Fruit fly (Drosophila melanogaster) whole organism, embryonic: ENCODE results near the gene CG9782.

Source experiments
- Abd-B ChIP-seq: fragments of 200-800 bp; sonication (Bioruptor generic); optimal IDR thresholded peaks from 2 replicates; lab custom pipeline; 2018; ENCODE audit warnings: missing biosample characterization, mild to moderate bottlenecking, missing genetic modification characterization, moderate library complexity
- Adf1 ChIP-seq: fragments of 200-800 bp; sonication (Bioruptor generic); IDR thresholded peaks from 2 replicates; pipeline ENCODE4 v1.3.6; 2022; ENCODE audit warnings: missing biosample characterization, missing genetic modification characterization
- Awh ChIP-seq: fragments of 200-800 bp; sonication (Bioruptor generic); IDR thresholded peaks from 2 replicates; pipeline ENCODE4, ENCODE4 v1.3.6; 2022; ENCODE audit warnings: missing biosample characterization, missing genetic modification characterization
- Bteb2 ChIP-seq: fragments of 200-800 bp; sonication (Bioruptor generic); optimal IDR thresholded peaks from 2 replicates; lab custom pipeline; 2016; ENCODE audit warnings: missing biosample characterization, missing genetic modification characterization
- CG10209 ChIP-seq: fragments of 200-800 bp; sonication (Bioruptor generic); optimal IDR thresholded peaks from 3 replicates; lab custom pipeline; 2017; ENCODE audit warnings: missing biosample characterization, mild to moderate bottlenecking, missing genetic modification characterization, missing genetic modification reagents
- CG11560 ChIP-seq: fragments of 200-800 bp; sonication (Bioruptor generic); IDR thresholded peaks from 3 replicates; pipeline ENCODE4 v1.3.6; 2022; ENCODE audit warnings: missing biosample characterization, missing genetic modification characterization
- CG12299 ChIP-seq: fragments of 200-800 bp; sonication (Bioruptor generic); optimal IDR thresholded peaks from 2 replicates; lab custom pipeline; 2018; ENCODE audit warnings: missing biosample characterization, mild to moderate bottlenecking, missing genetic modification characterization
- CG12769 ChIP-seq: fragments of 200-800 bp; sonication (Bioruptor generic); optimal IDR thresholded peaks from 2 replicates; lab custom pipeline; 2019; ENCODE audit warnings: missing biosample characterization, mild to moderate bottlenecking, missing genetic modification characterization, moderate library complexity
- CG13775 ChIP-seq: fragments of 200-800 bp; sonication (Bioruptor generic); optimal IDR thresholded peaks from 3 replicates; lab custom pipeline; 2017; ENCODE audit warnings: missing biosample characterization, mild to moderate bottlenecking, missing genetic modification characterization
- CG14441 ChIP-seq: fragments of 200-800 bp; sonication (Bioruptor generic); IDR thresholded peaks from 2 replicates; pipeline ENCODE4 v1.3.6; 2022; ENCODE audit warnings: missing biosample characterization, missing genetic modification characterization
- CG16815 ChIP-seq: fragments of 200-800 bp; sonication (Bioruptor generic); optimal IDR thresholded peaks from 3 replicates; lab custom pipeline; 2017; ENCODE audit warnings: missing biosample characterization, mild to moderate bottlenecking, missing genetic modification characterization
- CG18764 ChIP-seq: fragments of 200-800 bp; sonication (Bioruptor generic); optimal IDR thresholded peaks from 3 replicates; lab custom pipeline; 2016; ENCODE audit warnings: missing biosample characterization, missing genetic modification characterization
- CG2712 ChIP-seq: fragments of 200-800 bp; optimal IDR thresholded peaks from 3 replicates; lab custom pipeline; 2019; ENCODE audit warnings: missing biosample characterization, mild to moderate bottlenecking, missing genetic modification characterization, moderate library complexity
- CG32772 ChIP-seq: fragments of 200-800 bp; sonication (Bioruptor generic); IDR thresholded peaks from 2 replicates; pipeline ENCODE4 v1.3.6; 2022; ENCODE audit warnings: missing biosample characterization, missing genetic modification characterization
- CG7357 ChIP-seq: fragments of 200-800 bp; sonication (Bioruptor generic); IDR thresholded peaks from 3 replicates; pipeline ENCODE4 v1.3.6; 2022; ENCODE audit warnings: missing biosample characterization, missing genetic modification characterization
- CG7745 ChIP-seq: fragments of 200-800 bp; sonication (Bioruptor generic); optimal IDR thresholded peaks from 2 replicates; lab custom pipeline; 2018; ENCODE audit warnings: missing biosample characterization, mild to moderate bottlenecking, missing genetic modification characterization, moderate library complexity
- CHES-1-like ChIP-seq: fragments of 200-800 bp; sonication (Bioruptor generic); optimal IDR thresholded peaks from 2 replicates; lab custom pipeline; 2016; ENCODE audit warnings: missing biosample characterization, missing genetic modification characterization
- CrebB ChIP-seq: fragments of 200-800 bp; sonication (Bioruptor generic); optimal IDR thresholded peaks from 3 replicates; lab custom pipeline; 2018; ENCODE audit warnings: missing biosample characterization, mild to moderate bottlenecking, missing genetic modification characterization
- Dad ChIP-seq: fragments of 200-800 bp; sonication (Bioruptor generic); optimal IDR thresholded peaks from 3 replicates; lab custom pipeline; 2016; ENCODE audit warnings: missing biosample characterization, missing genetic modification characterization
- Dll ChIP-seq: fragments of 200-800 bp; sonication (Bioruptor generic); IDR thresholded peaks from 4 replicates; pipeline ENCODE4 v1.3.6; 2022; ENCODE audit warnings: missing biosample characterization, missing genetic modification characterization; ENCODE audit not compliant: partially characterized antibody
- ERR ChIP-seq: fragments of 200-800 bp; sonication (Bioruptor generic); optimal IDR thresholded peaks from 2 replicates; lab custom pipeline; 2016; ENCODE audit warnings: missing biosample characterization, missing genetic modification characterization
- Eip74EF ChIP-seq, 2 experiments: fragments of 200-800 bp in 1 of 2; fragments of >200 bp in 1 of 2; sonication (Bioruptor generic) in 1 of 2; optimal IDR thresholded peaks; 2 replicates each; lab custom pipeline; 2017 to 2019; ENCODE audit warnings: missing biosample characterization in 2 of 2, missing genetic modification characterization in 2 of 2, mild to moderate bottlenecking in 1 of 2, moderate library complexity in 1 of 2
- Elba2 ChIP-seq: fragments of 200-800 bp; sonication (Bioruptor generic); optimal IDR thresholded peaks from 3 replicates; lab custom pipeline; 2016; ENCODE audit warnings: missing biosample characterization, missing genetic modification characterization
- Ets65A ChIP-seq: fragments of 200-800 bp; sonication (Bioruptor generic); peaks from one replicate; lab custom pipeline; 2016; ENCODE audit warnings: missing biosample characterization, missing genetic modification characterization
- Gug ChIP-seq: fragments of 200-800 bp; sonication (Bioruptor generic); IDR thresholded peaks from 4 replicates; pipeline ENCODE4 v1.3.6; 2022; ENCODE audit warnings: missing biosample characterization, missing genetic modification characterization
- Hand ChIP-seq: fragments of 200-800 bp; sonication (Bioruptor generic); optimal IDR thresholded peaks from 2 replicates; lab custom pipeline; 2017; ENCODE audit warnings: mild to moderate bottlenecking, missing biosample characterization, missing genetic modification reagents, missing genetic modification characterization
- Med ChIP-seq: fragments of 200-800 bp; sonication (Bioruptor generic); peaks from one replicate; lab custom pipeline; 2016; ENCODE audit warnings: missing biosample characterization, missing genetic modification characterization, mild to moderate bottlenecking, inconsistent platforms, moderate library complexity
- Nf-YB ChIP-seq: fragments of 200-800 bp; sonication (Bioruptor generic); optimal IDR thresholded peaks from 3 replicates; lab custom pipeline; 2019; ENCODE audit warnings: missing biosample characterization, mild to moderate bottlenecking, missing genetic modification characterization, moderate library complexity
- Nf-YC ChIP-seq: fragments of 200-800 bp; optimal IDR thresholded peaks from 3 replicates; lab custom pipeline; 2019; ENCODE audit warnings: missing biosample characterization, mild to moderate bottlenecking, missing genetic modification characterization, moderate library complexity
- NfI ChIP-seq: fragments of 200-800 bp; sonication (Bioruptor generic); optimal IDR thresholded peaks from 3 replicates; lab custom pipeline; 2018; ENCODE audit warnings: missing biosample characterization, mild to moderate bottlenecking, missing genetic modification characterization, moderate library complexity
- Oaz ChIP-seq: fragments of 200-800 bp; sonication (Bioruptor generic); IDR thresholded peaks from 2 replicates; pipeline ENCODE4 v1.3.6; 2022; ENCODE audit warnings: missing biosample characterization, missing genetic modification characterization
- Sox102F ChIP-seq: fragments of 200-800 bp; sonication (Bioruptor generic); optimal IDR thresholded peaks from 2 replicates; lab custom pipeline; 2018; ENCODE audit warnings: missing biosample characterization, mild to moderate bottlenecking, missing genetic modification characterization, moderate library complexity
- Sry-δ ChIP-seq: fragments of 200-800 bp; sonication (Bioruptor generic); optimal IDR thresholded peaks from 2 replicates; lab custom pipeline; 2016; ENCODE audit warnings: missing biosample characterization, missing genetic modification characterization
- Taf1 ChIP-seq: fragments of 200-800 bp; sonication (Bioruptor generic); IDR thresholded peaks from 2 replicates; pipeline ENCODE4 v1.3.6; 2022; ENCODE audit warnings: missing biosample characterization, missing genetic modification characterization
- Trl ChIP-seq, 3 experiments: fragments of >200 bp in 2 of 3; fragments of 200-800 bp in 1 of 3; sonication (Bioruptor generic) in 1 of 3; optimal IDR thresholded peaks; 2 replicates in 1 of 3; 3 replicates in 2 of 3; lab custom pipeline; 2016 to 2017; ENCODE audit warnings: missing biosample characterization in 1 of 3, missing genetic modification characterization in 1 of 3
- amos ChIP-seq: fragments of 200-800 bp; sonication (Bioruptor generic); IDR thresholded peaks from 2 replicates; pipeline ENCODE4 v1.3.6; 2022; ENCODE audit warnings: missing biosample characterization, missing genetic modification characterization; ENCODE audit not compliant: partially characterized antibody
- bab2 ChIP-seq: fragments of 200-800 bp; sonication (Bioruptor generic); optimal IDR thresholded peaks from 2 replicates; lab custom pipeline; 2016; ENCODE audit warnings: missing biosample characterization, missing genetic modification characterization
- crp ChIP-seq, 2 experiments: fragments of 200-800 bp; sonication (Bioruptor generic); optimal IDR thresholded peaks; 2 replicates in 1 of 2; 3 replicates in 1 of 2; lab custom pipeline; 2017; ENCODE audit warnings: missing biosample characterization in 2 of 2, missing genetic modification characterization in 2 of 2, mild to moderate bottlenecking in 1 of 2, moderate library complexity in 1 of 2
- fd64A ChIP-seq: fragments of 200-800 bp; sonication (Bioruptor generic); optimal IDR thresholded peaks from 3 replicates; lab custom pipeline; 2018; ENCODE audit warnings: missing biosample characterization, mild to moderate bottlenecking, missing genetic modification characterization
- lab ChIP-seq: fragments of 200-800 bp; sonication (Bioruptor generic); optimal IDR thresholded peaks from 3 replicates; lab custom pipeline; 2017; ENCODE audit warnings: missing biosample characterization, missing genetic modification characterization, mild to moderate bottlenecking, moderate library complexity, missing genetic modification reagents
- lilli ChIP-seq: fragments of 200-800 bp; sonication (Bioruptor generic); optimal IDR thresholded peaks from 3 replicates; lab custom pipeline; 2016; ENCODE audit warnings: missing biosample characterization, missing genetic modification characterization
- lov ChIP-seq, 2 experiments: fragments of 200-800 bp in 1 of 2; fragments of >200 bp in 1 of 2; sonication (Bioruptor generic) in 1 of 2; IDR thresholded peaks in 1 of 2; optimal IDR thresholded peaks in 1 of 2; 2 replicates in 1 of 2; 3 replicates in 1 of 2; pipeline versions ENCODE4 v1.3.6 to Lab custom; 2017 to 2022; ENCODE audit warnings: missing biosample characterization in 1 of 2, missing genetic modification characterization in 1 of 2
- mld ChIP-seq: fragments of 200-800 bp; sonication (Bioruptor generic); IDR thresholded peaks from 3 replicates; pipeline ENCODE4 v1.3.6; 2022; ENCODE audit warnings: missing biosample characterization, missing genetic modification characterization; ENCODE audit not compliant: partially characterized antibody
- repo ChIP-seq: fragments of 200-800 bp; sonication (Bioruptor generic); optimal IDR thresholded peaks from 2 replicates; lab custom pipeline; 2016; ENCODE audit warnings: missing biosample characterization, missing genetic modification characterization
- tna ChIP-seq: fragments of 200-800 bp; sonication (Bioruptor generic); IDR thresholded peaks from 2 replicates; pipeline ENCODE4 v1.3.6; 2022; ENCODE audit warnings: missing biosample characterization, missing genetic modification characterization; ENCODE audit not compliant: partially characterized antibody
- toy ChIP-seq: fragments of 200-800 bp; sonication (Bioruptor generic); IDR thresholded peaks from 2 replicates; pipeline ENCODE4 v1.3.6; 2022; ENCODE audit warnings: missing biosample characterization, missing genetic modification characterization
- tup ChIP-seq: fragments of 200-800 bp; sonication (Bioruptor generic); optimal IDR thresholded peaks from 2 replicates; lab custom pipeline; 2016; ENCODE audit warnings: missing biosample characterization, mild to moderate bottlenecking, missing genetic modification characterization, moderate library complexity
- z ChIP-seq: fragments of 200-800 bp; sonication (Bioruptor generic); IDR thresholded peaks from 3 replicates; pipeline ENCODE4 v1.3.6; 2022; ENCODE audit warnings: missing biosample characterization, missing genetic modification characterization
- zfh1 ChIP-seq: fragments of 200-800 bp; sonication (Bioruptor generic); IDR thresholded peaks from 3 replicates; pipeline ENCODE4 v1.3.6; 2022; ENCODE audit warnings: missing biosample characterization, missing genetic modification characterization

The CG9782 gene

dm6 chrX:16655724-16656235, 34.4 kb upstream of the CG9782 start (continued):
- TF ChIP-seq amos = peak; percentile 22; the same call in 1 of the 2 replicates
- peak; percentile 59 for TF ChIP-seq lab (GFP tag; lab: Kevin White, UChicago)
- no peak for TF ChIP-seq CG13775
- TF ChIP-seq Nf-YC = peak; percentile 73
- no peak for TF ChIP-seq CG11560 (tag; lab: Robert Waterston, UW)
- TF ChIP-seq z (GFP tag; lab: Robert Waterston, UW) = no peak
- no peak for TF ChIP-seq toy (GFP tag; lab: Robert Waterston, UW)
- peak; percentile 97 for TF ChIP-seq Elba2 (GFP tag; lab: Kevin White, UChicago)
- no peak for TF ChIP-seq Dad (GFP tag; lab: Kevin White, UChicago)
- TF ChIP-seq Bteb2 (GFP tag; lab: Kevin White, UChicago) = no peak
- no peak for TF ChIP-seq Adf1 (GFP tag; lab: Robert Waterston, UW)
- TF ChIP-seq Sox102F (GFP tag; lab: Kevin White, UChicago) = no peak
- no peak for TF ChIP-seq CG12769 (tag; lab: Kevin White, UChicago)
- TF ChIP-seq zfh1 (GFP tag; lab: Robert Waterston, UW) = no peak
- no peak for TF ChIP-seq Gug (GFP tag; lab: Robert Waterston, UW)
- TF ChIP-seq CG7357 (GFP tag; lab: Robert Waterston, UW) = no peak
- no peak for TF ChIP-seq CG32772 (GFP tag; lab: Robert Waterston, UW)
- peak; percentile 45 for TF ChIP-seq CG2712 (tag; lab: Kevin White, UChicago)
- peak; percentile 49 for TF ChIP-seq CrebB
- peak; percentile 72 for TF ChIP-seq CG7745 (tag; lab: Kevin White, UChicago)
- peak; percentile 7 for TF ChIP-seq Hand (GFP tag; lab: Kevin White, UChicago)
- peak; percentile 2 for TF ChIP-seq NfI (GFP tag; lab: Kevin White, UChicago)
- TF ChIP-seq Awh (GFP tag; lab: Robert Waterston, UW) = no peak
- no peak for TF ChIP-seq ERR (GFP tag; lab: Kevin White, UChicago)
- TF ChIP-seq crp (GFP tag; optimal IDR thresholded peaks at IDR 0.05; lab: Kevin White, UChicago) = no peak
- peak in 1 of 2 experiments; percentile 57 for TF ChIP-seq Trl (optimal IDR thresholded peaks at IDR 0.05; lab: Kevin White, UChicago)
- TF ChIP-seq Trl (GFP tag; optimal IDR thresholded peaks at IDR 0.05; lab: Kevin White, UChicago) = no peak
- TF ChIP-seq repo (GFP tag; lab: Kevin White, UChicago) = no peak
- peak; percentile 2 for TF ChIP-seq bab2
- peak; percentile 90 for TF ChIP-seq Med
- TF ChIP-seq tup = no peak
- no peak for TF ChIP-seq Oaz (GFP tag; lab: Robert Waterston, UW)
- no peak for TF ChIP-seq fd64A (GFP tag; lab: Kevin White, UChicago)
- TF ChIP-seq mld (GFP tag; lab: Robert Waterston, UW) = no peak
- TF ChIP-seq lilli = no peak
- TF ChIP-seq CG16815 (GFP tag; lab: Kevin White, UChicago) = no peak
- peak; percentile 34 for TF ChIP-seq CHES-1-like (GFP tag; lab: Kevin White, UChicago)
- TF ChIP-seq Ets65A (GFP tag; lab: Kevin White, UChicago) = no peak
- no peak for TF ChIP-seq Abd-B (GFP tag; lab: Kevin White, UChicago)
- no peak for TF ChIP-seq Eip74EF (GFP tag; optimal IDR thresholded peaks at IDR 0.05; lab: Kevin White, UChicago)
- TF ChIP-seq CG12299 = peak; percentile 59
- TF ChIP-seq Dll (GFP tag; lab: Robert Waterston, UW) = 0 out of 4 replicates have a peak, but pooled peaks have one; percentile 13
- TF ChIP-seq CG18764 (GFP tag; lab: Kevin White, UChicago) = no peak
- no peak for TF ChIP-seq tna (GFP tag; lab: Robert Waterston, UW)
- TF ChIP-seq CG10209 = no peak
- peak; percentile 70 for TF ChIP-seq Nf-YB (GFP tag; lab: Kevin White, UChicago)
- no peak for TF ChIP-seq Taf1
- TF ChIP-seq Sry-δ (GFP tag; lab: Kevin White, UChicago) = no peak
- no peak for TF ChIP-seq lov (optimal IDR thresholded peaks at IDR 0.05; lab: Kevin White, UChicago)
- TF ChIP-seq lov (GFP tag; IDR thresholded peaks at IDR 0.05; lab: Robert Waterston, UW) = no peak
- TF ChIP-seq CG14441 (GFP tag; lab: Robert Waterston, UW) = no peak
